Fruit fly (Drosophila melanogaster) whole organism, prepupa: Measurements from ENCODE around the gene CG31321.

ENCODE experiments used
- Blimp-1 ChIP-seq: fragments of 200-800 bp; sonication (Bioruptor generic); optimal IDR thresholded peaks from 3 replicates; lab custom pipeline; 2017; ENCODE audit warnings: missing biosample characterization, missing genetic modification characterization, mild to moderate bottlenecking, moderate library complexity, missing genetic modification reagents
- CG10669 ChIP-seq: fragments of 200-800 bp; sonication (Bioruptor generic); optimal IDR thresholded peaks from 3 replicates; lab custom pipeline; 2018; ENCODE audit warnings: missing biosample characterization, mild to moderate bottlenecking, missing genetic modification characterization, moderate library complexity
- CG11294 ChIP-seq: fragments of 200-800 bp; sonication (Bioruptor generic); IDR thresholded peaks from 2 replicates; pipeline ENCODE4 v1.3.6; 2022; ENCODE audit warnings: missing biosample characterization, missing genetic modification characterization
- CG11762 ChIP-seq: fragments of 200-800 bp; sonication (Bioruptor generic); optimal IDR thresholded peaks from 3 replicates; lab custom pipeline; 2016; ENCODE audit warnings: missing biosample characterization, missing genetic modification characterization; ENCODE audit not compliant: insufficient read depth
- CG11902 ChIP-seq: fragments of 200-800 bp; sonication (Bioruptor generic); optimal IDR thresholded peaks from 3 replicates; lab custom pipeline; 2016; ENCODE audit warnings: missing biosample characterization, missing genetic modification characterization
- CG15336 ChIP-seq: fragments of 200-800 bp; sonication (Bioruptor generic); IDR thresholded peaks from 2 replicates; pipeline ENCODE4 v1.3.6; 2022; ENCODE audit warnings: missing biosample characterization, missing genetic modification characterization
- CG1621 ChIP-seq: fragments of 200-800 bp; sonication (Bioruptor generic); optimal IDR thresholded peaks from 3 replicates; lab custom pipeline; 2018; ENCODE audit warnings: missing biosample characterization, mild to moderate bottlenecking, missing genetic modification characterization
- CG3032 ChIP-seq: fragments of 200-800 bp; optimal IDR thresholded peaks from 2 replicates; lab custom pipeline; 2019; ENCODE audit warnings: missing biosample characterization, mild to moderate bottlenecking, missing genetic modification characterization, moderate library complexity
- CG31627 ChIP-seq: fragments of 200-800 bp; sonication (Bioruptor generic); optimal IDR thresholded peaks from 3 replicates; lab custom pipeline; 2016; ENCODE audit warnings: missing biosample characterization, missing genetic modification characterization
- CG32006 ChIP-seq: fragments of 200-800 bp; sonication (Bioruptor generic); optimal IDR thresholded peaks from 3 replicates; lab custom pipeline; 2017; ENCODE audit warnings: missing biosample characterization, mild to moderate bottlenecking, missing genetic modification characterization
- CG34406 ChIP-seq: fragments of 200-800 bp; sonication (Bioruptor generic); optimal IDR thresholded peaks from 3 replicates; lab custom pipeline; 2016; ENCODE audit warnings: missing biosample characterization, missing genetic modification characterization
- CG3919 ChIP-seq: fragments of 200-800 bp; sonication (Bioruptor generic); optimal IDR thresholded peaks from 3 replicates; lab custom pipeline; 2016; ENCODE audit warnings: missing biosample characterization, missing genetic modification characterization
- CG4318 ChIP-seq: fragments of 200-800 bp; sonication (Bioruptor generic); optimal IDR thresholded peaks from 3 replicates; lab custom pipeline; 2017; ENCODE audit warnings: missing biosample characterization, mild to moderate bottlenecking, missing genetic modification characterization
- CG6808 ChIP-seq: fragments of 200-800 bp; sonication (Bioruptor generic); optimal IDR thresholded peaks from 3 replicates; lab custom pipeline; 2017; ENCODE audit warnings: missing biosample characterization, missing genetic modification characterization, mild to moderate bottlenecking, moderate library complexity, missing genetic modification reagents
- CG6854 ChIP-seq: fragments of 200-800 bp; sonication (Bioruptor generic); optimal IDR thresholded peaks from 2 replicates; lab custom pipeline; 2017; ENCODE audit warnings: missing biosample characterization, mild to moderate bottlenecking, missing genetic modification characterization
- CG7368 ChIP-seq: fragments of 200-800 bp; sonication (Bioruptor generic); optimal IDR thresholded peaks from 3 replicates; lab custom pipeline; 2016; ENCODE audit warnings: missing biosample characterization, missing genetic modification characterization
- CG8119 ChIP-seq: fragments of 200-800 bp; sonication (Bioruptor generic); IDR thresholded peaks from 3 replicates; pipeline ENCODE4 v1.3.6; 2022; ENCODE audit warnings: missing biosample characterization, missing genetic modification characterization
- CG8319 ChIP-seq: fragments of 200-800 bp; sonication (Bioruptor generic); optimal IDR thresholded peaks from 3 replicates; lab custom pipeline; 2016; ENCODE audit warnings: missing biosample characterization, missing genetic modification characterization
- CG8632 ChIP-seq: fragments of 200-800 bp; sonication (Bioruptor generic); optimal IDR thresholded peaks from 3 replicates; lab custom pipeline; 2016; ENCODE audit warnings: missing biosample characterization, missing genetic modification characterization
- Eip75B ChIP-seq: fragments of 200-800 bp; sonication (Bioruptor generic); optimal IDR thresholded peaks from 3 replicates; lab custom pipeline; 2016; ENCODE audit warnings: missing biosample characterization, missing genetic modification characterization
- Eip78C ChIP-seq: fragments of 200-800 bp; sonication (Bioruptor generic); peaks from one replicate; lab custom pipeline; 2016; ENCODE audit warnings: missing biosample characterization, missing genetic modification characterization
- Ets21C ChIP-seq: fragments of 200-800 bp; sonication (Bioruptor generic); optimal IDR thresholded peaks from 3 replicates; lab custom pipeline; 2016; ENCODE audit warnings: missing biosample characterization, missing genetic modification characterization
- Ets96B ChIP-seq: fragments of 200-800 bp; optimal IDR thresholded peaks from 2 replicates; lab custom pipeline; 2019; ENCODE audit warnings: missing biosample characterization, mild to moderate bottlenecking, missing genetic modification characterization, moderate library complexity
- Hr38 ChIP-seq: sonication (Bioruptor generic); optimal IDR thresholded peaks from 2 replicates; lab custom pipeline; 2016; ENCODE audit warnings: missing biosample characterization, missing genetic modification characterization
- Hr39 ChIP-seq: fragments of 200-800 bp; sonication (Bioruptor generic); optimal IDR thresholded peaks from 2 replicates; lab custom pipeline; 2016; ENCODE audit warnings: missing biosample characterization, missing genetic modification characterization
- Hr4 ChIP-seq: fragments of 200-800 bp; sonication (Bioruptor generic); optimal IDR thresholded peaks from 3 replicates; lab custom pipeline; 2016; ENCODE audit warnings: missing biosample characterization, missing genetic modification characterization
- Met ChIP-seq: fragments of 200-800 bp; sonication (Bioruptor generic); optimal IDR thresholded peaks from 3 replicates; lab custom pipeline; 2016; ENCODE audit warnings: missing biosample characterization, missing genetic modification characterization
- OdsH ChIP-seq: fragments of 200-800 bp; sonication (Bioruptor generic); optimal IDR thresholded peaks from 3 replicates; lab custom pipeline; 2016; ENCODE audit warnings: missing biosample characterization, missing genetic modification characterization
- Sox14 ChIP-seq: fragments of 200-800 bp; sonication (Bioruptor generic); optimal IDR thresholded peaks from 3 replicates; lab custom pipeline; 2016; ENCODE audit warnings: missing biosample characterization, missing genetic modification characterization
- Sox15 ChIP-seq: fragments of 200-800 bp; sonication (Bioruptor generic); optimal IDR thresholded peaks from 3 replicates; lab custom pipeline; 2016; ENCODE audit warnings: missing biosample characterization, missing genetic modification characterization
- achi ChIP-seq: fragments of 200-800 bp; sonication (Bioruptor generic); optimal IDR thresholded peaks from 3 replicates; lab custom pipeline; 2016; ENCODE audit warnings: missing biosample characterization, missing genetic modification characterization
- acj6 ChIP-seq: fragments of 200-800 bp; sonication (Bioruptor generic); optimal IDR thresholded peaks from 3 replicates; lab custom pipeline; 2016; ENCODE audit warnings: missing biosample characterization, missing genetic modification characterization
- cyc ChIP-seq: fragments of 200-800 bp; sonication (Bioruptor generic); optimal IDR thresholded peaks from 3 replicates; lab custom pipeline; 2016; ENCODE audit warnings: missing biosample characterization, missing genetic modification characterization
- dac ChIP-seq: fragments of 200-800 bp; sonication (Bioruptor generic); optimal IDR thresholded peaks from 2 replicates; lab custom pipeline; 2017; ENCODE audit warnings: missing biosample characterization, mild to moderate bottlenecking, missing genetic modification characterization
- dsx ChIP-seq: fragments of 200-800 bp; optimal IDR thresholded peaks from 3 replicates; lab custom pipeline; 2019; ENCODE audit warnings: missing biosample characterization, mild to moderate bottlenecking, missing genetic modification characterization, moderate library complexity; ENCODE audit not compliant: poor library complexity, severe bottlenecking
- eg ChIP-seq: fragments of 200-800 bp; sonication (Bioruptor generic); IDR thresholded peaks from 3 replicates; pipeline ENCODE4 v1.3.6; 2022; ENCODE audit warnings: missing biosample characterization, missing genetic modification characterization
- esn ChIP-seq: fragments of 200-800 bp; sonication (Bioruptor generic); optimal IDR thresholded peaks from 2 replicates; lab custom pipeline; 2016; ENCODE audit warnings: missing biosample characterization, mild to moderate bottlenecking, missing genetic modification characterization, moderate library complexity
- fd59A ChIP-seq: fragments of 200-800 bp; sonication (Bioruptor generic); optimal IDR thresholded peaks from 2 replicates; lab custom pipeline; 2017; ENCODE audit warnings: missing biosample characterization, mild to moderate bottlenecking, missing genetic modification characterization, missing genetic modification reagents
- fd85E ChIP-seq: fragments of 200-800 bp; sonication (Bioruptor generic); optimal IDR thresholded peaks from 3 replicates; lab custom pipeline; 2016; ENCODE audit warnings: missing biosample characterization, missing genetic modification characterization
- fkh ChIP-seq: fragments of 200-800 bp; sonication (Bioruptor generic); optimal IDR thresholded peaks from 3 replicates; lab custom pipeline; 2017; ENCODE audit warnings: missing biosample characterization, mild to moderate bottlenecking, missing genetic modification characterization, moderate library complexity
- lz ChIP-seq: fragments of 200-800 bp; sonication (Bioruptor generic); optimal IDR thresholded peaks from 3 replicates; lab custom pipeline; 2016; ENCODE audit warnings: missing biosample characterization, missing genetic modification characterization
- salr ChIP-seq, 2 experiments: fragments of 200-800 bp; sonication (Bioruptor generic); optimal IDR thresholded peaks; 3 replicates each; lab custom pipeline; 2016 to 2018; ENCODE audit warnings: missing biosample characterization in 2 of 2, missing genetic modification characterization in 2 of 2, mild to moderate bottlenecking in 1 of 2
- spab ChIP-seq: fragments of 200-800 bp; sonication (Bioruptor generic); optimal IDR thresholded peaks from 2 replicates; lab custom pipeline; 2017; ENCODE audit warnings: missing biosample characterization, mild to moderate bottlenecking, missing genetic modification characterization, missing genetic modification reagents
- ss ChIP-seq, 2 experiments: fragments of 200-800 bp; sonication (Bioruptor generic); optimal IDR thresholded peaks; 2 replicates in 1 of 2; 3 replicates in 1 of 2; lab custom pipeline; 2017 to 2018; ENCODE audit warnings: mild to moderate bottlenecking in 2 of 2, missing biosample characterization in 2 of 2, missing genetic modification characterization in 2 of 2, moderate library complexity in 1 of 2
- svp ChIP-seq: fragments of 200-800 bp; sonication (Bioruptor generic); peaks from one replicate; lab custom pipeline; 2016; ENCODE audit warnings: missing biosample characterization, missing genetic modification characterization
- topi ChIP-seq: fragments of 200-800 bp; sonication (Bioruptor generic); optimal IDR thresholded peaks from 3 replicates; lab custom pipeline; 2016; ENCODE audit warnings: missing biosample characterization, missing genetic modification characterization
- vri ChIP-seq: fragments of 200-800 bp; sonication (Bioruptor generic); optimal IDR thresholded peaks from 3 replicates; lab custom pipeline; 2016; ENCODE audit warnings: missing biosample characterization, mild to moderate bottlenecking, missing genetic modification characterization

Gene CG31321

dm6 chr3R:14353733-14354152, 43.6 kb downstream of the CG31321 start (continued):
- TF ChIP-seq CG8119 (GFP tag; lab: Robert Waterston, UW) (peak; percentile 89), acj6 (peak; percentile 88), Eip75B (GFP tag; lab: Kevin White, UChicago) (peak; percentile 75), Hr4 (GFP tag; lab: Kevin White, UChicago) (peak; percentile 71), CG7368 (GFP tag; lab: Kevin White, UChicago) (peak; percentile 82), CG11762 (GFP tag; lab: Kevin White, UChicago) (peak; percentile 85), topi (peak; percentile 77), CG15336 (GFP tag; lab: Robert Waterston, UW) (peak; percentile 89), lz (peak; percentile 77), Ets96B (tag; lab: Kevin White, UChicago) (peak; percentile 73), svp (GFP tag; lab: Kevin White, UChicago) (peak; percentile 87), Met (GFP tag; lab: Kevin White, UChicago) (peak; percentile 73), CG1621 (tag; lab: Kevin White, UChicago) (peak; percentile 73), fkh (GFP tag; lab: Kevin White, UChicago) (no peak), OdsH (GFP tag; lab: Kevin White, UChicago) (peak; percentile 89), CG3919 (peak; percentile 91), CG3032 (tag; lab: Kevin White, UChicago) (peak; percentile 95), CG8632 (GFP tag; lab: Kevin White, UChicago) (peak; percentile 88), fd85E (GFP tag; lab: Kevin White, UChicago) (peak; percentile 72), Sox15 (peak; percentile 79), CG11294 (GFP tag; lab: Robert Waterston, UW) (peak; percentile 60; the same call in 1 of the 2 replicates)

DNA sequence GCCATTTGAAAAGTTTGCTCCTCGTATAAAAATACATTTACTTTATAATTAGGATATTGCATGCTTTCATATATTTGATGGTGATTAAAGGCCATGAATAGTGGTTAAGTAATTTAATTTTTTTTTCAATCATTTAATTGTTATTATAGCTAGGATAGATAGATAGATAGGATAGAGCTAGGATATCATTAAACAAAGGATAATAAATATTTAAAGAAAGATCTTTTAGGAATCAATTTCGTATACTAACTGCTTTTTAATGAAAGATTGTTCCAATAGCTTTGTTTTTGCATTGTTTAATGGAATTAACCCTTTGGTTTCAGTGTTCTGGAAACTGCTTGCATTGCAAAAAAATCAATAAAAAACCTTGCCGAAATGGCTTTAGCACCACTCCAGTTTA, 44.4 kb downstream of the CG31321 start:
- TF ChIP-seq CG8632 (GFP tag; lab: Kevin White, UChicago) (peak; percentile 17), Blimp-1 (no peak), vri (GFP tag; lab: Kevin White, UChicago) (no peak), salr (GFP tag; optimal IDR thresholded peaks at IDR 0.05; lab: Kevin White, UChicago) (no peak), fd59A (GFP tag; lab: Kevin White, UChicago) (no peak), CG6808 (GFP tag; lab: Kevin White, UChicago) (no peak), achi (GFP tag; lab: Kevin White, UChicago) (no peak), CG10669 (no peak), Ets96B (tag; lab: Kevin White, UChicago) (peak; percentile 19), CG7368 (GFP tag; lab: Kevin White, UChicago) (no peak), lz (peak; percentile 32), CG1621 (tag; lab: Kevin White, UChicago) (no peak), cyc (GFP tag; lab: Kevin White, UChicago) (peak; percentile 26), CG11902 (GFP tag; lab: Kevin White, UChicago) (no peak), CG11294 (GFP tag; lab: Robert Waterston, UW) (no peak), ss (GFP tag; optimal IDR thresholded peaks at IDR 0.05; lab: Kevin White, UChicago) (no peak), CG32006 (GFP tag; lab: Kevin White, UChicago) (no peak), CG34406 (GFP tag; lab: Kevin White, UChicago) (peak; percentile 6), fkh (GFP tag; lab: Kevin White, UChicago) (no peak), esn (GFP tag; lab: Kevin White, UChicago) (peak; percentile 50), CG4318 (no peak), Ets21C (GFP tag; lab: Kevin White, UChicago) (no peak), spab (no peak), eg (no peak), CG8319 (GFP tag; lab: Kevin White, UChicago) (peak; percentile 9), OdsH (GFP tag; lab: Kevin White, UChicago) (no peak), Sox14 (GFP tag; lab: Kevin White, UChicago) (no peak), CG3032 (tag; lab: Kevin White, UChicago) (no peak), fd85E (GFP tag; lab: Kevin White, UChicago) (no peak), Met (GFP tag; lab: Kevin White, UChicago) (no peak), acj6 (no peak), dsx (GFP tag; lab: Kevin White, UChicago) (no peak), CG6854 (GFP tag; lab: Kevin White, UChicago) (no peak), Hr39 (GFP tag; lab: Kevin White, UChicago) (peak; percentile 2), CG31627 (no peak), Eip78C (peak; percentile 59), Hr4 (GFP tag; lab: Kevin White, UChicago) (no peak), CG8119 (GFP tag; lab: Robert Waterston, UW) (no peak), dac (no peak), topi (peak; percentile 52), Hr38 (GFP tag; lab: Kevin White, UChicago) (no peak), Sox15 (no peak), svp (GFP tag; lab: Kevin White, UChicago) (peak; percentile 72)
